Fruit fly (Drosophila melanogaster): ENCODE measurements around the gene Xrcc2.

- TF ChIP-seq cic (GFP tag; optimal IDR thresholded peaks at IDR 0.05) (peak; percentile 42), bab1 (GFP tag; optimal IDR thresholded peaks at IDR 0.05) (no peak), CG11617 (GFP tag; optimal IDR thresholded peaks at IDR 0.05) (no peak), pad (GFP tag; optimal IDR thresholded peaks at IDR 0.05) (no peak), Clk (GFP tag; optimal IDR thresholded peaks at IDR 0.05) (no peak), cnc (optimal IDR thresholded peaks at IDR 0.05) (no peak), CG14711 (tag; optimal IDR thresholded peaks at IDR 0.05) (no peak), kay (GFP tag; ENCODE audit: borderline replicate concordance) (no peak), Crg-1 (GFP tag; optimal IDR thresholded peaks at IDR 0.05) (no peak), Hr96 (GFP tag; optimal IDR thresholded peaks at IDR 0.05) (no peak)
Observed at dm6 chrX:18486356-18487059, 13.4 kb upstream of the Xrcc2 start, which contains the start of gene psh.
